Worm (Caenorhabditis elegans) whole organism, mixed stage, embryonic: ENCODE results near the gene tra-4.
A peak's percentile ranks its signal among the peaks of the same experiment; 100 is the strongest.

ENCODE experiments used
- M03D4.4 ChIP-seq: sonication (generic microtip); optimal IDR thresholded peaks from 2 replicates; lab custom pipeline; 2017; ENCODE audit warnings: mild to moderate bottlenecking, missing genetic modification characterization, missing compliant biosample characterization
- bed-3 ChIP-seq: fragments of 200-800 bp; sonication (Bioruptor generic); optimal IDR thresholded peaks from 3 replicates; lab custom pipeline; 2018; ENCODE audit warnings: mild to moderate bottlenecking, missing genetic modification characterization, moderate library complexity, missing compliant biosample characterization
- ceh-39 ChIP-seq: fragments of 150-350 bp; optimal IDR thresholded peaks from 2 replicates; lab custom pipeline; 2014; ENCODE audit warnings: missing biosample characterization, missing genetic modification characterization
- ceh-83 ChIP-seq: fragments of 200-800 bp; sonication (Bioruptor generic); optimal IDR thresholded peaks from 2 replicates; lab custom pipeline; 2018; ENCODE audit warnings: mild to moderate bottlenecking, missing genetic modification characterization, missing compliant biosample characterization
- ces-1 ChIP-seq: fragments of 150-350 bp; optimal IDR thresholded peaks from 2 replicates; lab custom pipeline; 2014; ENCODE audit warnings: missing biosample characterization, missing genetic modification reagents, missing genetic modification characterization
- cnd-1 ChIP-seq: fragments of 200-800 bp; sonication (Bioruptor generic); optimal IDR thresholded peaks from 2 replicates; lab custom pipeline; 2018; ENCODE audit warnings: mild to moderate bottlenecking, missing genetic modification characterization, missing compliant biosample characterization
- drap-1 ChIP-seq: fragments of 200-800 bp; sonication (Bioruptor generic); optimal IDR thresholded peaks from 3 replicates; lab custom pipeline; 2018; ENCODE audit warnings: mild to moderate bottlenecking, missing genetic modification characterization, missing compliant biosample characterization
- elt-1 ChIP-seq: sonication (generic microtip); optimal IDR thresholded peaks from 2 replicates; lab custom pipeline; 2017; ENCODE audit warnings: missing genetic modification characterization, mild to moderate bottlenecking, missing compliant biosample characterization, antibody characterized with exemption, moderate library complexity, borderline replicate concordance; ENCODE audit not compliant: insufficient read depth
- elt-3 ChIP-seq: fragments of 150-350 bp; optimal IDR thresholded peaks from 2 replicates; lab custom pipeline; 2014; ENCODE audit warnings: missing biosample characterization, missing genetic modification characterization
- flh-1 ChIP-seq: fragments of 200-800 bp; sonication (Bioruptor generic); optimal IDR thresholded peaks from 2 replicates; lab custom pipeline; 2018; ENCODE audit warnings: mild to moderate bottlenecking, missing genetic modification characterization, moderate library complexity, missing compliant biosample characterization
- ham-2 ChIP-seq: fragments of 200-800 bp; sonication (Bioruptor generic); optimal IDR thresholded peaks from 2 replicates; lab custom pipeline; 2018; ENCODE audit warnings: mild to moderate bottlenecking, missing genetic modification characterization, missing compliant biosample characterization
- hlh-1 ChIP-seq: fragments of 150-350 bp; optimal IDR thresholded peaks from 2 replicates; lab custom pipeline; 2014; ENCODE audit warnings: missing biosample characterization, missing genetic modification reagents, missing genetic modification characterization
- lin-13 ChIP-seq: fragments of 150-350 bp; optimal IDR thresholded peaks from 2 replicates; lab custom pipeline; 2014; ENCODE audit warnings: missing biosample characterization, missing genetic modification characterization
- lin-32 ChIP-seq: fragments of 200-800 bp; sonication (Bioruptor generic); optimal IDR thresholded peaks from 2 replicates; lab custom pipeline; 2018; ENCODE audit warnings: mild to moderate bottlenecking, missing genetic modification characterization, missing compliant biosample characterization
- mab-5 ChIP-seq: fragments of 150-350 bp; optimal IDR thresholded peaks from 2 replicates; lab custom pipeline; 2014; ENCODE audit warnings: missing biosample characterization, missing genetic modification characterization
- mep-1 ChIP-seq: fragments of 150-350 bp; optimal IDR thresholded peaks from 2 replicates; lab custom pipeline; 2017; ENCODE audit warnings: missing biosample characterization, missing genetic modification reagents, missing genetic modification characterization, inconsistent platforms
- mls-2 ChIP-seq: sonication (generic microtip); optimal IDR thresholded peaks from 2 replicates; lab custom pipeline; 2016; ENCODE audit warnings: mild to moderate bottlenecking, missing genetic modification characterization, moderate library complexity, missing compliant biosample characterization
- nhr-2 ChIP-seq: fragments of 150-350 bp; optimal IDR thresholded peaks from 2 replicates; lab custom pipeline; 2014; ENCODE audit warnings: missing biosample characterization, missing genetic modification characterization
- nhr-28 ChIP-seq: fragments of 150-350 bp; optimal IDR thresholded peaks from 2 replicates; lab custom pipeline; 2014; ENCODE audit warnings: missing biosample characterization, missing genetic modification characterization
- nhr-76 ChIP-seq: sonication (generic microtip); optimal IDR thresholded peaks from 2 replicates; lab custom pipeline; 2017; ENCODE audit warnings: missing biosample characterization, missing genetic modification characterization
- pha-4 ChIP-seq: fragments of 150-350 bp; optimal IDR thresholded peaks from 2 replicates; lab custom pipeline; 2018; ENCODE audit warnings: missing biosample characterization, missing genetic modification reagents, missing genetic modification characterization
- sem-2 ChIP-seq: fragments of 200-800 bp; sonication (Bioruptor generic); optimal IDR thresholded peaks from 2 replicates; lab custom pipeline; 2018; ENCODE audit warnings: mild to moderate bottlenecking, missing genetic modification characterization, missing compliant biosample characterization
- snpc-4 ChIP-seq: fragments of 150-350 bp; optimal IDR thresholded peaks from 2 replicates; lab custom pipeline; 2014; ENCODE audit warnings: missing biosample characterization, missing genetic modification characterization
- sptf-1 ChIP-seq: sonication (generic microtip); optimal IDR thresholded peaks from 2 replicates; lab custom pipeline; 2017; ENCODE audit warnings: mild to moderate bottlenecking, missing genetic modification characterization, moderate library complexity, missing compliant biosample characterization
- unc-120 ChIP-seq: sonication (generic microtip); optimal IDR thresholded peaks from 2 replicates; lab custom pipeline; 2017; ENCODE audit warnings: missing genetic modification characterization, missing compliant biosample characterization; ENCODE audit not compliant: poor library complexity, severe bottlenecking
- unc-39 ChIP-seq: fragments of 150-350 bp; optimal IDR thresholded peaks from 2 replicates; lab custom pipeline; 2014; ENCODE audit warnings: missing biosample characterization, missing genetic modification characterization
- unc-62 ChIP-seq: fragments of 150-350 bp; optimal IDR thresholded peaks from 2 replicates; lab custom pipeline; 2014; ENCODE audit warnings: missing biosample characterization, missing genetic modification reagents, missing genetic modification characterization
- zip-8 ChIP-seq: fragments of 150-350 bp; optimal IDR thresholded peaks from 2 replicates; lab custom pipeline; 2014; ENCODE audit warnings: missing biosample characterization, missing genetic modification characterization
- ztf-11 ChIP-seq: fragments of 150-350 bp; optimal IDR thresholded peaks from 2 replicates; lab custom pipeline; 2014; ENCODE audit warnings: missing biosample characterization, missing genetic modification characterization

tra-4 gene

DNA sequence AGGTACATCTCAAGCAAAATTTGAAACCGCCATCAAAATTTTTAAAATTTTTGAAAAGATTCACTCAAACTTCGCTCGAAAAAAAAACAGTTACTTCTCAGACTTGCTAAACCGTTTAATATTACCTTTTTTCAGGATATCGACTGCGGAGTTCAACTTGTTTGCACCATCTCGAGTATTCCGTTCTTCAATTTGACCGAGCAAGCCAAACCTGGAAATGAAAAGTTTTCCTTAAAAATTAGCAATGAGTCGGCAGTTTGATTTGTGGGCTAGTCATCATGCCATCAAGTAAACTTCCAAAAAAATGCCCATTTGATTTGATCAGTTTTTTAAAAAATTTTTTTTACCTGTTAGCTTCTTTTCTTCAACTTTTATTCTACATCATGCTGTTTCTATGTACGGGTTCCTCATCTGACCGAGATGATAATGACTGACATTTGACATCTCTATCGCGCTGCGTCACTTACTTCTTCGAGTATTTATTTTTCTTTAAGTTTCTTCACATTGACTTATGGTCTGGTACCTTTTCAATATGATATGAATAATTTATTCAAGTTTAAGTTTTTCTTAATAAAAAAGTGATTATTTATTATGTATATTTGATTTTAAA, 32.7 kb upstream of the tra-4 start:
- no peak for TF ChIP-seq snpc-4
- TF ChIP-seq ceh-83 (GFP tag; lab: Kevin White, UChicago): no peak
- TF ChIP-seq zip-8: no peak
- TF ChIP-seq mab-5 (tag; lab: Kevin White, UChicago): no peak

- peak; percentile 48 for TF ChIP-seq unc-120 (tag; lab: Kevin White, UChicago)
- TF ChIP-seq nhr-76: no peak
- peak; percentile 63 for TF ChIP-seq ham-2 (GFP tag; lab: Kevin White, UChicago)
- peak; percentile 59 for TF ChIP-seq lin-32 (GFP tag; lab: Kevin White, UChicago)
- TF ChIP-seq mep-1 (tag; lab: Kevin White, UChicago): peak; percentile 38
- peak; percentile 22 for TF ChIP-seq unc-62 (GFP tag; lab: Kevin White, UChicago)
- TF ChIP-seq zip-8: no peak
- TF ChIP-seq ceh-83 (GFP tag; lab: Kevin White, UChicago): peak; percentile 74
- peak; percentile 26 for TF ChIP-seq M03D4.4
- peak; percentile 74 for TF ChIP-seq cnd-1 (tag; lab: Kevin White, UChicago)
- peak; percentile 61 for TF ChIP-seq ztf-11 (tag; lab: Kevin White, UChicago)
- TF ChIP-seq hlh-1 (tag; lab: Kevin White, UChicago): peak; percentile 24
- TF ChIP-seq ceh-39 (tag; lab: Kevin White, UChicago): no peak
- peak; percentile 74 for TF ChIP-seq drap-1 (GFP tag; lab: Kevin White, UChicago)
- TF ChIP-seq ces-1 (GFP tag; lab: Kevin White, UChicago): peak; percentile 16
- TF ChIP-seq sptf-1 (tag; lab: Kevin White, UChicago): peak; percentile 80
- TF ChIP-seq elt-3 (tag; lab: Kevin White, UChicago): no peak
- TF ChIP-seq sem-2 (GFP tag; lab: Kevin White, UChicago): peak; percentile 50
- TF ChIP-seq lin-13 (tag; lab: Kevin White, UChicago): peak; percentile 47
- TF ChIP-seq mls-2: peak; percentile 70
- TF ChIP-seq, all 35 proteins: peak for 16
These were observed 28.0 kb upstream of the tra-4 start, which contains the start of gene vang-1 for ce11 chrX:2885318-2885908. Gene vang-1 (plus strand): TSS chrX:2885858.

ce11 chrX:2879529-2880265, 22.3 kb upstream of the tra-4 start, which contains the start of gene F53B3.5:
Gene F53B3.5 (minus strand): TSS chrX:2879579.
- TF ChIP-seq unc-120 (tag; lab: Kevin White, UChicago) (peak; percentile 7), elt-3 (tag; lab: Kevin White, UChicago) (no peak), elt-1 (tag; lab: Kevin White, UChicago) (peak; percentile 77), drap-1 (GFP tag; lab: Kevin White, UChicago) (peak; percentile 68), mls-2 (peak; percentile 69), unc-62 (GFP tag; lab: Kevin White, UChicago) (no peak), ham-2 (GFP tag; lab: Kevin White, UChicago) (peak; percentile 86), M03D4.4 (peak; percentile 24), ztf-11 (tag; lab: Kevin White, UChicago) (no peak), nhr-2 (tag; lab: Kevin White, UChicago) (peak; percentile 92), sptf-1 (tag; lab: Kevin White, UChicago) (peak; percentile 39), cnd-1 (tag; lab: Kevin White, UChicago) (peak; percentile 54), pha-4 (tag; lab: Kevin White, UChicago) (peak; percentile 39), lin-13 (tag; lab: Kevin White, UChicago) (peak; percentile 11), flh-1 (GFP tag; lab: Kevin White, UChicago) (peak; percentile 27)

DNA sequence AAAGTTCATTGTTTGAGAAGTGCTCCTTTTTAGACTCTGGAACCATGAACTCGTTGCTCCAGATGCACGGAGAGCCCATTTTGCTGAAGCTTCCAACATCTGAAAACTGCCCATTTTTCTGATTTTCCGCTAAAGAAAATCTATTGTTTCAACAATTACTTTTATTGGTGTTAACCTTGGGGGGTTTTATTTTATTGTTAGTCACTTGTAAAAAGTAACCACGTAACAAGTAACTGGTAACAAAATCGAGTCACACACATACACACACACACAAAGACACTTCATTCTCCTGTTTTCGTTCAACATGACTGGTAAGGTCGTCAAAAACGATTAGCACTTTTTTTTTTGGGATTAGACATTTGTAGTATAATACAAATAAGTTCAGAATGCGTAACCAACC, 20.0 kb upstream of the tra-4 start:
- TF ChIP-seq pha-4 (tag; lab: Kevin White, UChicago) (no peak), elt-3 (tag; lab: Kevin White, UChicago) (no peak), lin-32 (GFP tag; lab: Kevin White, UChicago) (no peak), bed-3 (GFP tag; lab: Kevin White, UChicago) (no peak), flh-1 (GFP tag; lab: Kevin White, UChicago) (no peak), ces-1 (GFP tag; lab: Kevin White, UChicago) (no peak), nhr-2 (tag; lab: Kevin White, UChicago) (no peak), lin-13 (tag; lab: Kevin White, UChicago) (no peak), nhr-76 (no peak), unc-39 (tag; lab: Kevin White, UChicago) (no peak), hlh-1 (tag; lab: Kevin White, UChicago) (no peak), nhr-28 (tag; lab: Kevin White, UChicago) (no peak), drap-1 (GFP tag; lab: Kevin White, UChicago) (no peak), cnd-1 (tag; lab: Kevin White, UChicago) (no peak)
